Worm (Caenorhabditis elegans): ENCODE results near the gene F01D5.6.

- TF ChIP-seq nfya-1 (tag; optimal IDR thresholded peaks at IDR 0.05; ENCODE audit: insufficient read depth) (peak; percentile 59), ama-1 (optimal IDR thresholded peaks at IDR 0.05) (no peak), aly-2 (tag; optimal IDR thresholded peaks at IDR 0.05) (no peak), nhr-28 (tag; optimal IDR thresholded peaks at IDR 0.05) (no peak), unc-39 (tag; optimal IDR thresholded peaks at IDR 0.05) (no peak)
These were observed 49.8 kb upstream of the F01D5.6 start for ce11 chrII:13956529-13956928.
